Fruit fly (Drosophila melanogaster): ENCODE measurements around the gene CG42816.

The CG42816 gene

DNA sequence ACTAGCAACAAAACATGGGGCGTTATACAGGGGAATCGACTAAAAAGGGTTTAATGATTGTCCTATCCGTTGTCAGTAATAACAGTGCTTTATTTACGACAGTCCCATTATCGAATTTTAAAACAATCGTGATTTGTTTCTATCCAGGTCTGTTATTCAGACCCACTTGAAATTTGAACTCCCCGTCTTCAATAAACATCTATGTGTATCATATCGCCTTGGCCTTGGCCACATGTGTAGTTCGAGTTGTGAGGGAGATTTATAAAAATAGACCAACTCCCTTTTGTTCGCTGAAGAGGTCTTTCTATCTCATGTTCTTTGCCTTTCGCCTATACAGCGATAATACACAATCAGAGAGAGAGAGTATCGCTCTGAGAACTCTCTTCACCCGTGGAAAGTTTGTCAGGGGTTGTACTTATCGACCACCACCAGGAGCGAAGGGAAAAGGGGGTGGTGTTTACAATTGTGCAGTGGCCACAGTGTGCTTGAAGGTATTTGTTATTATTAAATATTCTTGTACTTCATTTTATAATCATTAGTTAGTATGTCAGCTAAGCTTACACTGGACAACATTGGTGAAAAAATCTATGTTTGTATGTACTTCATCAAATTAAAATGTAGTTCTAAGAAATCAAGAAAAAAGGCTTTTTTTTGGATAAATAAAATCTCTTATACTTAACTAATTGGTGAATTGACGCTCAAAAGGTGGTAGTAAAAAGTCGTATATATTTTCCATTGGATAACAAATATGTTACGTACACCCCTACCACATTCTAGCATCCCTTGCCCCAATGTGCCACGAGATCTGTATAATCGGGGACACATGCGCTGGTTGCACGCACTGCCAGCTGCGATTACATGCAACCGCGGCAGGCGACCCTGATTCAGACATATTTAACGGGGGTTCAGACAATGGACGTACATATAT lies 40.0 kb downstream of the CG42816 start (continued):
- peak; percentile 57 for TF ChIP-seq CG17186 (GFP tag; optimal IDR thresholded peaks at IDR 0.05)
- peak; percentile 38 for TF ChIP-seq disco-r (GFP tag; optimal IDR thresholded peaks at IDR 0.05)
- TF ChIP-seq Six4 (GFP tag; optimal IDR thresholded peaks at IDR 0.05), result peak; percentile 72
- TF ChIP-seq CG2889 (GFP tag; IDR thresholded peaks at IDR 0.05), result no peak
- TF ChIP-seq lab (GFP tag; optimal IDR thresholded peaks at IDR 0.05), result peak; percentile 68
- TF ChIP-seq Drgx (GFP tag; IDR thresholded peaks at IDR 0.05), result peak; percentile 36; the same call in 1 of the 2 replicates
- peak; percentile 44 for TF ChIP-seq Atf3 (GFP tag; optimal IDR thresholded peaks at IDR 0.05)
- TF ChIP-seq ham (GFP tag; IDR thresholded peaks at IDR 0.05), result no peak
- peak; percentile 74 for TF ChIP-seq Usf (GFP tag; optimal IDR thresholded peaks at IDR 0.05)
- TF ChIP-seq ttk (GFP tag; IDR thresholded peaks at IDR 0.05), result peak; percentile 47; the same call in 1 of the 2 replicates
- peak; percentile 24 for TF ChIP-seq CG1647 (GFP tag; optimal IDR thresholded peaks at IDR 0.05)
- TF ChIP-seq CG4707 (GFP tag; optimal IDR thresholded peaks at IDR 0.05), result peak; percentile 36
- TF ChIP-seq ranshi (GFP tag; IDR thresholded peaks at IDR 0.05), result peak; percentile 26; the same call in 1 of the 2 replicates
- peak; percentile 77 for TF ChIP-seq CG5180 (GFP tag; optimal IDR thresholded peaks at IDR 0.05)
- peak; percentile 71; the same call in 1 of the 2 replicates for TF ChIP-seq sisA (GFP tag; IDR thresholded peaks at IDR 0.05)
- TF ChIP-seq ind (GFP tag; optimal IDR thresholded peaks at IDR 0.05), result peak; percentile 49
- TF ChIP-seq HmgD (GFP tag; optimal IDR thresholded peaks at IDR 0.05), result no peak
- peak; percentile 68; the same call in 1 of the 2 replicates for TF ChIP-seq ro (GFP tag; IDR thresholded peaks at IDR 0.05)
- peak; percentile 71 for TF ChIP-seq odd (GFP tag; optimal IDR thresholded peaks at IDR 0.05)
- no peak for TF ChIP-seq CG9215 (GFP tag; IDR thresholded peaks at IDR 0.05)
- TF ChIP-seq pho (GFP tag; optimal IDR thresholded peaks at IDR 0.05), result no peak
- TF ChIP-seq CG14965 (GFP tag; optimal IDR thresholded peaks at IDR 0.05; ENCODE audit: borderline replicate concordance), result no peak
- no peak for TF ChIP-seq CG31224 (GFP tag; IDR thresholded peaks at IDR 0.05)
- no peak for TF ChIP-seq pfk (GFP tag; optimal IDR thresholded peaks at IDR 0.05)
- TF ChIP-seq CG13775 (GFP tag; optimal IDR thresholded peaks at IDR 0.05), result peak; percentile 86
- TF ChIP-seq CG8765 (GFP tag; IDR thresholded peaks at IDR 0.05), result no peak; the same call in 1 of the 2 replicates
- no peak for TF ChIP-seq CG4617 (GFP tag; optimal IDR thresholded peaks at IDR 0.05; ENCODE audit: borderline replicate concordance)
- peak; percentile 55 for TF ChIP-seq CG12299 (tag; optimal IDR thresholded peaks at IDR 0.05)
- peak; percentile 37; the same call in 1 of the 3 replicates for TF ChIP-seq CG14050 (GFP tag; IDR thresholded peaks at IDR 0.05)
- peak; percentile 21 for TF ChIP-seq CG13296 (GFP tag; optimal IDR thresholded peaks at IDR 0.05)
- TF ChIP-seq CG12769 (tag; optimal IDR thresholded peaks at IDR 0.05), result no peak
- TF ChIP-seq z (GFP tag; IDR thresholded peaks at IDR 0.05), result no peak
- peak; percentile 30 for TF ChIP-seq CG7745 (tag; optimal IDR thresholded peaks at IDR 0.05)
- TF ChIP-seq CG30403 (GFP tag; optimal IDR thresholded peaks at IDR 0.05), result peak; percentile 83
- no peak for TF ChIP-seq gfzf (GFP tag; optimal IDR thresholded peaks at IDR 0.05)
- TF ChIP-seq B-H1 (GFP tag; IDR thresholded peaks at IDR 0.05), result peak; percentile 54; the same call in 2 of the 3 replicates
- TF ChIP-seq CG10267 (tag; optimal IDR thresholded peaks at IDR 0.05), result peak; percentile 85
- TF ChIP-seq CG12942 (GFP tag; optimal IDR thresholded peaks at IDR 0.05), result peak; percentile 35
- TF ChIP-seq Camta (GFP tag; optimal IDR thresholded peaks at IDR 0.05), result peak; percentile 70
- peak; percentile 35 for TF ChIP-seq kay (GFP tag; optimal IDR thresholded peaks at IDR 0.05)
- TF ChIP-seq CG10654 (GFP tag; optimal IDR thresholded peaks at IDR 0.05), result peak; percentile 54
- TF ChIP-seq br (optimal IDR thresholded peaks at IDR 0.05), result no peak
- TF ChIP-seq Doc3 (GFP tag; IDR thresholded peaks at IDR 0.05; ENCODE audit: partially characterized antibody), result no peak
- TF ChIP-seq CG43689 (GFP tag; IDR thresholded peaks at IDR 0.05), result no peak
- peak; percentile 22 to 76 for TF ChIP-seq Hr51 (GFP tag; optimal IDR thresholded peaks at IDR 0.05)
- TF ChIP-seq CG13424 (tag; optimal IDR thresholded peaks at IDR 0.05), result peak; percentile 78
- no peak for TF ChIP-seq nerfin-2 (GFP tag; IDR thresholded peaks at IDR 0.05; ENCODE audit: partially characterized antibody)
- peak; percentile 10 for TF ChIP-seq exex (tag; optimal IDR thresholded peaks at IDR 0.05)

All from whole organism, embryonic.